Fruit fly (Drosophila melanogaster) whole organism, wandering third instar larva: ENCODE data around the gene wapl.

Source experiments
- HLH106 ChIP-seq: fragments of 200-800 bp; optimal IDR thresholded peaks from 3 replicates; lab custom pipeline; 2019; ENCODE audit warnings: missing biosample characterization, mild to moderate bottlenecking, missing genetic modification characterization, moderate library complexity
- OdsH ChIP-seq: fragments of 200-800 bp; sonication (Bioruptor generic); optimal IDR thresholded peaks from 2 replicates; lab custom pipeline; 2016; ENCODE audit warnings: missing biosample characterization, mild to moderate bottlenecking, missing genetic modification characterization
- fru ChIP-seq: fragments of 200-800 bp; sonication (Bioruptor generic); optimal IDR thresholded peaks from 3 replicates; lab custom pipeline; 2016; ENCODE audit warnings: missing biosample characterization, mild to moderate bottlenecking, missing genetic modification characterization
- lola ChIP-seq: fragments of >200 bp; optimal IDR thresholded peaks from 2 replicates; lab custom pipeline; 2017; ENCODE audit warnings: missing biosample characterization, missing genetic modification characterization
- pan ChIP-seq: fragments of >200 bp; optimal IDR thresholded peaks from 2 replicates; lab custom pipeline; 2017
- psq ChIP-seq: fragments of 200-800 bp; sonication (Bioruptor generic); optimal IDR thresholded peaks from 3 replicates; lab custom pipeline; 2017; ENCODE audit warnings: missing biosample characterization, mild to moderate bottlenecking, missing genetic modification characterization, moderate library complexity
- rgr ChIP-seq: fragments of 200-800 bp; sonication (Bioruptor generic); optimal IDR thresholded peaks from 3 replicates; lab custom pipeline; 2016; ENCODE audit warnings: missing biosample characterization, mild to moderate bottlenecking, missing genetic modification characterization
- sage ChIP-seq: fragments of 200-800 bp; sonication (Bioruptor generic); optimal IDR thresholded peaks from 2 replicates; lab custom pipeline; 2016; ENCODE audit warnings: missing biosample characterization, mild to moderate bottlenecking, missing genetic modification characterization
- woc ChIP-seq: sonication (Bioruptor generic); optimal IDR thresholded peaks from 2 replicates; lab custom pipeline; 2016; ENCODE audit warnings: missing biosample characterization, mild to moderate bottlenecking, missing genetic modification characterization

DNA sequence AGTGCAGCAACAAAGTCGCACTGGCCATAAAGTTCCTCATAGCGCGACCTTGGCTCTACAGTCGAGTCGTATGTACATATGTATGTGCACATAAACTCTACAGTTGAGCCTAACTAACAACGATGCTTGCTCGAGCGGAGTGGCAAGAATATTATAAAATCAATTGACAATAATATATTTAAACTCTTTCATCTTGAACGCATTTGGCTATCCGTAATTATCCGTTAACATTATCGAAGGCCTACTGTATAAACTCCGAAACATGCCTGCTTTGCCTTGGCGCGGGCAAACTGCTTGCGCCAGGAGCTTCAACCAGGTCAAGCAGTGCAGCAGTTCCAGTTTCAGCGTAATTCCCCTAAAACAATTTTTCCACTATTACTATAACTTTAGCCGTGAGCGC lies 50.1 kb downstream of the wapl start:
- TF ChIP-seq pan (lab: Kevin White, UChicago) (no peak), rgr (GFP tag; lab: Kevin White, UChicago) (no peak), fru (no peak), HLH106 (tag; lab: Kevin White, UChicago) (no peak), lola (GFP tag; lab: Kevin White, UChicago) (no peak), sage (no peak), woc (GFP tag; lab: Kevin White, UChicago) (no peak), psq (GFP tag; lab: Kevin White, UChicago) (no peak), OdsH (GFP tag; lab: Kevin White, UChicago) (no peak)
